Worm (Caenorhabditis elegans) whole organism, young adult: ENCODE data around the gene dph-1.

Source experiments
- B0035.1 ChIP-seq: sonication (generic microtip); optimal IDR thresholded peaks from 2 replicates; lab custom pipeline; 2016; ENCODE audit warnings: missing genetic modification characterization, mild to moderate bottlenecking, missing compliant biosample characterization, missing genotype, missing genetic modification reagents
- B0336.3 ChIP-seq: fragments of 200-800 bp; sonication (Bioruptor generic); IDR thresholded peaks from 2 replicates; pipeline ENCODE4 v1.3.6; 2022; ENCODE audit warnings: missing genetic modification characterization, missing compliant biosample characterization
- F52B5.7 ChIP-seq: sonication (generic microtip); optimal IDR thresholded peaks from 2 replicates; lab custom pipeline; 2016; ENCODE audit warnings: mild to moderate bottlenecking, missing genetic modification characterization, missing compliant biosample characterization
- F57C9.4 ChIP-seq: sonication (generic microtip); optimal IDR thresholded peaks from 2 replicates; lab custom pipeline; 2017; ENCODE audit warnings: mild to moderate bottlenecking, missing genetic modification characterization, missing compliant biosample characterization
- K11D2.4 ChIP-seq: fragments of 200-800 bp; sonication (Bioruptor generic); IDR thresholded peaks from 2 replicates; pipeline ENCODE4 v1.3.6; 2022; ENCODE audit warnings: missing genetic modification reagents, missing genetic modification characterization, missing compliant biosample characterization
- K12H6.12 ChIP-seq: fragments of 200-800 bp; sonication (Bioruptor generic); optimal IDR thresholded peaks from 2 replicates; lab custom pipeline; 2018; ENCODE audit warnings: mild to moderate bottlenecking, missing genetic modification characterization, missing compliant biosample characterization
- ZK185.1 ChIP-seq: sonication (generic microtip); optimal IDR thresholded peaks from 2 replicates; lab custom pipeline; 2016; ENCODE audit warnings: mild to moderate bottlenecking, missing genetic modification characterization, missing compliant biosample characterization; ENCODE audit not compliant: poor library complexity, severe bottlenecking
- atf-7 ChIP-seq: sonication (generic microtip); optimal IDR thresholded peaks from 2 replicates; lab custom pipeline; 2017; ENCODE audit warnings: mild to moderate bottlenecking, missing genetic modification characterization, missing compliant biosample characterization
- attf-6 ChIP-seq: fragments of 200-800 bp; sonication (Bioruptor generic); IDR thresholded peaks from 2 replicates; pipeline ENCODE4 v1.3.6; 2022; ENCODE audit warnings: missing genetic modification reagents, missing genetic modification characterization, missing compliant biosample characterization
- cebp-1 ChIP-seq, 2 experiments: fragments of 200-800 bp in 1 of 2; sonication (Bioruptor generic) in 1 of 2; sonication (generic microtip) in 1 of 2; IDR thresholded peaks in 1 of 2; optimal IDR thresholded peaks in 1 of 2; 2 replicates each; pipeline versions ENCODE4 v1.3.6 to Lab custom; 2017 to 2022; ENCODE audit warnings: missing compliant biosample characterization in 2 of 2, missing genetic modification characterization in 2 of 2, mild to moderate bottlenecking in 1 of 2, missing genetic modification reagents in 1 of 2, moderate library complexity in 1 of 2
- cebp-2 ChIP-seq: fragments of 200-800 bp; sonication (Bioruptor generic); IDR thresholded peaks from 2 replicates; pipeline ENCODE4 v1.3.6; 2022; ENCODE audit warnings: missing genetic modification characterization, missing compliant biosample characterization
- egl-18 ChIP-seq: fragments of 200-800 bp; sonication (Bioruptor generic); IDR thresholded peaks from 2 replicates; pipeline ENCODE4 v1.3.6; 2022; ENCODE audit warnings: missing genetic modification reagents, missing genetic modification characterization, missing compliant biosample characterization
- gei-17 ChIP-seq: fragments of 200-800 bp; sonication (Bioruptor generic); optimal IDR thresholded peaks from 2 replicates; lab custom pipeline; 2018; ENCODE audit warnings: mild to moderate bottlenecking, missing genetic modification characterization, missing compliant biosample characterization
- hlh-12 ChIP-seq: sonication (generic microtip); optimal IDR thresholded peaks from 2 replicates; lab custom pipeline; 2016; ENCODE audit warnings: missing genetic modification characterization, missing compliant biosample characterization
- mes-4 ChIP-seq: sonication (generic microtip); optimal IDR thresholded peaks from 2 replicates; lab custom pipeline; 2016; ENCODE audit warnings: missing genotype, missing genetic modification characterization, missing compliant biosample characterization
- nfya-1 ChIP-seq: sonication (generic microtip); optimal IDR thresholded peaks from 2 replicates; lab custom pipeline; 2017; ENCODE audit warnings: antibody characterized with exemption, missing compliant biosample characterization, missing genetic modification characterization, borderline replicate concordance; ENCODE audit not compliant: insufficient read depth
- somi-1 ChIP-seq: fragments of 200-800 bp; sonication (Bioruptor generic); optimal IDR thresholded peaks from 2 replicates; lab custom pipeline; 2018; ENCODE audit warnings: mild to moderate bottlenecking, missing genetic modification characterization, missing compliant biosample characterization
- ztf-6 ChIP-seq: fragments of 200-800 bp; sonication (Bioruptor generic); IDR thresholded peaks from 2 replicates; pipeline ENCODE4 v1.3.6; 2022; ENCODE audit warnings: missing genetic modification reagents, missing genetic modification characterization, missing compliant biosample characterization

dph-1 gene

ce11 chrIII:3745138-3745537, 38.5 kb downstream of the dph-1 start, which contains the start of gene lin-48:
TSS of gene lin-48 (plus strand) at chrIII:3745438.
- TF ChIP-seq atf-7 (tag; lab: Kevin White, UChicago) (no peak), egl-18 (no peak), F57C9.4 (tag; lab: Kevin White, UChicago) (no peak), gei-17 (GFP tag; lab: Kevin White, UChicago) (no peak), attf-6 (GFP tag; lab: Robert Waterston, UW) (no peak), nfya-1 (tag; lab: Kevin White, UChicago) (no peak), ztf-6 (GFP tag; lab: Robert Waterston, UW) (no peak), K11D2.4 (GFP tag; lab: Robert Waterston, UW) (no peak), somi-1 (GFP tag; lab: Kevin White, UChicago) (no peak), B0035.1 (tag; lab: Kevin White, UChicago) (no peak), cebp-2 (GFP tag; lab: Robert Waterston, UW) (no peak), cebp-1 (GFP tag; IDR thresholded peaks at IDR 0.05; lab: Robert Waterston, UW) (no peak), cebp-1 (tag; optimal IDR thresholded peaks at IDR 0.05; lab: Kevin White, UChicago) (no peak), ZK185.1 (tag; lab: Kevin White, UChicago) (no peak), F52B5.7 (tag; lab: Kevin White, UChicago) (no peak), B0336.3 (GFP tag; lab: Robert Waterston, UW) (no peak), K12H6.12 (tag; lab: Kevin White, UChicago) (no peak), mes-4 (tag; lab: Kevin White, UChicago) (no peak), hlh-12 (tag; lab: Kevin White, UChicago) (no peak)
- TF ChIP-seq, all 124 proteins: peak for 0
